Worm (Caenorhabditis elegans): ENCODE data around the gene famp-1.

DNA sequence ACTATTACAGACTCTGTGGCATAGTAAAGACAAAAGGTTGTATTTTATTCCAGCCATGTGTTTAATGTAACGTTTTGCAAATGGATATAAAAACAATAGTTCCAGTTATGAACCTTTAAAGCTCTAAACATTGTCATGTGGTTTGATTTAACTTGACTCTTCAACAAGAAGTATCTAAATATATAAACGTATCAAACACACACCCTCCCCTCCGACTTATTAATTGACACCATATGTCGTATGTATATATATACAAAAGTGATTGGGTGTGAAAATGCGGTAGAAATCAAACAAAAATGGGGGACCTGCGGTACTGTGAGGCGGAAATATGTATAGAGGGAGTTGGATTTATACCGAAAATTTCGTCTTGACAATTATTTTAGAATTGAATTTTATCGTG is 34.9 kb upstream of the famp-1 start:
- TF ChIP-seq zag-1 (tag; optimal IDR thresholded peaks at IDR 0.05), result no peak
- no peak for TF ChIP-seq nhr-47 (tag; optimal IDR thresholded peaks at IDR 0.05)
- TF ChIP-seq lir-3 (tag; optimal IDR thresholded peaks at IDR 0.05; ENCODE audit: poor library complexity), result no peak
- no peak for TF ChIP-seq snpc-4 (tag; optimal IDR thresholded peaks at IDR 0.05)
- TF ChIP-seq unc-62 (GFP tag; optimal IDR thresholded peaks at IDR 0.05), result no peak
- TF ChIP-seq aly-2 (tag; optimal IDR thresholded peaks at IDR 0.05), result no peak
- no peak for TF ChIP-seq lsy-2 (tag; optimal IDR thresholded peaks at IDR 0.05)
- TF ChIP-seq egl-27 (tag; optimal IDR thresholded peaks at IDR 0.05), result no peak

All from whole organism, L1 larva.